Worm (Caenorhabditis elegans) whole organism, L4 larva: ENCODE data around the gene lips-5.

Source experiments
- arid-1 ChIP-seq: fragments of 200-800 bp; sonication (Bioruptor generic); conservative IDR thresholded peaks from 2 replicates; pipeline ENCODE4 v1.3.6; 2022; ENCODE audit warnings: missing genetic modification reagents, missing genetic modification characterization, missing compliant biosample characterization
- ceh-28 ChIP-seq: fragments of 150-350 bp; optimal IDR thresholded peaks from 2 replicates; lab custom pipeline; 2014; ENCODE audit warnings: missing biosample characterization, missing genetic modification reagents, missing genetic modification characterization
- dpl-1 ChIP-seq: fragments of 150-350 bp; optimal IDR thresholded peaks from 2 replicates; lab custom pipeline; 2014; ENCODE audit warnings: missing biosample characterization, missing genetic modification reagents, missing genetic modification characterization
- fkh-10 ChIP-seq: fragments of 150-350 bp; optimal IDR thresholded peaks from 2 replicates; lab custom pipeline; 2014; ENCODE audit warnings: missing biosample characterization, missing genetic modification reagents, missing genetic modification characterization
- nhr-10 ChIP-seq: fragments of 150-350 bp; optimal IDR thresholded peaks from 2 replicates; lab custom pipeline; 2014; ENCODE audit warnings: missing biosample characterization, missing genetic modification characterization
- nhr-237 ChIP-seq: sonication (generic microtip); optimal IDR thresholded peaks from 2 replicates; lab custom pipeline; 2017; ENCODE audit warnings: missing biosample characterization, missing genetic modification characterization
- tag-97 ChIP-seq: fragments of 200-800 bp; sonication (Bioruptor generic); IDR thresholded peaks from 2 replicates; pipeline ENCODE4 v1.3.6; 2022; ENCODE audit warnings: missing genetic modification characterization, missing compliant biosample characterization
- unc-130 ChIP-seq: sonication (generic microtip); optimal IDR thresholded peaks from 2 replicates; lab custom pipeline; 2016; ENCODE audit warnings: missing genetic modification reagents, missing genetic modification characterization, missing compliant biosample characterization

- TF ChIP-seq unc-130 (no peak), nhr-10 (tag; lab: Kevin White, UChicago) (no peak), fkh-10 (GFP tag; lab: Kevin White, UChicago) (no peak), nhr-237 (tag; lab: Kevin White, UChicago) (no peak), ceh-28 (tag; lab: Kevin White, UChicago) (no peak), dpl-1 (GFP tag; lab: Kevin White, UChicago) (no peak), arid-1 (GFP tag; lab: Robert Waterston, UW) (no peak), tag-97 (GFP tag; lab: Robert Waterston, UW) (no peak)
These were observed 29.3 kb downstream of the lips-5 start for ce11 chrIV:11744287-11744686.
